Fruit fly (Drosophila melanogaster): ENCODE results near the gene Mulk.

The Mulk gene

DNA sequence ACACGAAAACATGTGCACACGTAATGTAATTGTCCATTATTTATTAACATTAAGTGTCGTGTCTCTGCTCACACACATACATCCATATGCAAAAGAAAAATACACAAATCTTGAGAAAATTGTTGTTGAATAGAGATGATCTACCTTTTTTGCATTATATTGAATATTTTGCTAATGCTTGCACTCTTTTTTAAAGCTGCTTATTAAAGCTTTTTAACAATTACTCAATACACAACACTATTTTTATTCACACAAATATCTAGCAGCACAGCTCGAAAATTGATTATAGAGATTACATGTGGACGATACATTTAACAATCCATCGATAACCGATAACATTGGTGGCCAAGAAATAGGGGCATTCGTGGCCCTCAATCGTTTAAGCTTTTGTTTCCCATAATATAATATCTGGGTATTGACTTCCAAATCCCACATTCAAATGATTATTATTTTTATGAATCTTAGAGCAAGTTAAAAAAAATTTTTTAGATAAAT, 22.3 kb downstream of the Mulk start, which contains the start of gene Ufd4 (continued):
- TF ChIP-seq grn (GFP tag; optimal IDR thresholded peaks at IDR 0.05): no peak
- TF ChIP-seq Ets97D (GFP tag; optimal IDR thresholded peaks at IDR 0.05): peak; percentile 50
- TF ChIP-seq tin (GFP tag; optimal IDR thresholded peaks at IDR 0.05): peak; percentile 68
- TF ChIP-seq E2f1 (GFP tag; IDR thresholded peaks at IDR 0.05): peak; percentile 64; the same call in 1 of the 2 replicates
- peak; percentile 63 for TF ChIP-seq HLH54F (GFP tag; optimal IDR thresholded peaks at IDR 0.05)
- TF ChIP-seq CG9609 (GFP tag; optimal IDR thresholded peaks at IDR 0.05): peak; percentile 16
- TF ChIP-seq Abd-B (GFP tag; optimal IDR thresholded peaks at IDR 0.05): no peak
- peak; percentile 68 for TF ChIP-seq Ssrp (tag; optimal IDR thresholded peaks at IDR 0.05)
- TF ChIP-seq pum (GFP tag; optimal IDR thresholded peaks at IDR 0.05): peak; percentile 36
- TF ChIP-seq CG12155 (GFP tag; optimal IDR thresholded peaks at IDR 0.05): peak; percentile 57
- peak; percentile 55 for TF ChIP-seq Dip3 (GFP tag; optimal IDR thresholded peaks at IDR 0.05)
- TF ChIP-seq CG10321 (GFP tag; IDR thresholded peaks at IDR 0.05): no peak
- peak; percentile 30 for TF ChIP-seq Hr3 (GFP tag; optimal IDR thresholded peaks at IDR 0.05)
- peak; percentile 66 for TF ChIP-seq NC2β (GFP tag; optimal IDR thresholded peaks at IDR 0.05)
- peak; percentile 76 for TF ChIP-seq CG13296 (GFP tag; optimal IDR thresholded peaks at IDR 0.05)
- no peak for TF ChIP-seq CG15601 (tag; optimal IDR thresholded peaks at IDR 0.05)
- TF ChIP-seq stwl (tag; optimal IDR thresholded peaks at IDR 0.05): peak; percentile 75
- TF ChIP-seq Lpt (GFP tag; optimal IDR thresholded peaks at IDR 0.05): no peak
- peak; percentile 6 for TF ChIP-seq CG13123 (GFP tag; optimal IDR thresholded peaks at IDR 0.05)
- TF ChIP-seq sim (GFP tag; IDR thresholded peaks at IDR 0.05): peak; percentile 54; the same call in 1 of the 2 replicates
- peak; percentile 28 for TF ChIP-seq crc (GFP tag; optimal IDR thresholded peaks at IDR 0.05)
- peak; percentile 19 for TF ChIP-seq CG18011 (GFP tag; optimal IDR thresholded peaks at IDR 0.05)
- TF ChIP-seq CG3281 (GFP tag; optimal IDR thresholded peaks at IDR 0.05): no peak
- TF ChIP-seq MBD-R2 (GFP tag; IDR thresholded peaks at IDR 0.05): peak; percentile 45; the same call in 1 of the 2 replicates
- TF ChIP-seq Atf-2 (GFP tag; optimal IDR thresholded peaks at IDR 0.05): peak; percentile 27
- TF ChIP-seq CG17829 (tag; optimal IDR thresholded peaks at IDR 0.05): peak; percentile 83
- TF ChIP-seq run (tag; optimal IDR thresholded peaks at IDR 0.05): peak; percentile 1
- 0 out of 3 replicates have a peak, but pooled peaks have one; percentile 36 for TF ChIP-seq Doc3 (GFP tag; IDR thresholded peaks at IDR 0.05; ENCODE audit: partially characterized antibody)
- TF ChIP-seq Drgx (GFP tag; IDR thresholded peaks at IDR 0.05): no peak
- TF ChIP-seq hkb (optimal IDR thresholded peaks at IDR 0.05): no peak
- peak; percentile 84 for TF ChIP-seq hkb (GFP tag; IDR thresholded peaks at IDR 0.05)
- peak; percentile 44; the same call in 1 of the 2 replicates for TF ChIP-seq Nf-YA (GFP tag; IDR thresholded peaks at IDR 0.05)
- peak; percentile 38 for TF ChIP-seq CG34376 (GFP tag; optimal IDR thresholded peaks at IDR 0.05)
- no peak for TF ChIP-seq da (GFP tag; optimal IDR thresholded peaks at IDR 0.05)
- TF ChIP-seq CG1602 (GFP tag; optimal IDR thresholded peaks at IDR 0.05): peak; percentile 46
- TF ChIP-seq YL-1 (GFP tag; optimal IDR thresholded peaks at IDR 0.05): peak; percentile 37
- peak; percentile 49 for TF ChIP-seq CG8388 (GFP tag; optimal IDR thresholded peaks at IDR 0.05)
- TF ChIP-seq CG13287 (GFP tag; IDR thresholded peaks at IDR 0.05; ENCODE audit: partially characterized antibody): peak; percentile 60; the same call in 1 of the 2 replicates
- TF ChIP-seq rib (GFP tag; IDR thresholded peaks at IDR 0.05): peak; percentile 25; the same call in 1 of the 2 replicates
- TF ChIP-seq nmo (GFP tag; optimal IDR thresholded peaks at IDR 0.05): peak; percentile 75
- TF ChIP-seq eyg (GFP tag; optimal IDR thresholded peaks at IDR 0.05): peak; percentile 23
- TF ChIP-seq CG8924 (tag; optimal IDR thresholded peaks at IDR 0.05): peak; percentile 65
- peak; percentile 53 for TF ChIP-seq exex (tag; optimal IDR thresholded peaks at IDR 0.05)
- no peak for TF ChIP-seq Elba2 (GFP tag; optimal IDR thresholded peaks at IDR 0.05)
- peak; percentile 60 for TF ChIP-seq fd3F (GFP tag; optimal IDR thresholded peaks at IDR 0.05)
- no peak for TF ChIP-seq Oli (tag; optimal IDR thresholded peaks at IDR 0.05)
- TF ChIP-seq CG2120 (GFP tag; optimal IDR thresholded peaks at IDR 0.05): peak; percentile 79
- peak; percentile 47 for TF ChIP-seq pfk (GFP tag; optimal IDR thresholded peaks at IDR 0.05)
- TF ChIP-seq CG11696 (GFP tag; IDR thresholded peaks at IDR 0.05): peak; percentile 40; the same call in 1 of the 2 replicates
- TF ChIP-seq CG6765 (GFP tag; optimal IDR thresholded peaks at IDR 0.05): peak; percentile 57
- TF ChIP-seq CG12659 (GFP tag; optimal IDR thresholded peaks at IDR 0.05): peak; percentile 79

Measured in whole organism, embryonic.